Fruit fly (Drosophila melanogaster) whole organism, embryonic: Measurements from ENCODE around the gene CG4593.

Source experiments
- BEAF-32 ChIP-seq: fragments of 200-800 bp; sonication (Bioruptor generic); optimal IDR thresholded peaks from 3 replicates; lab custom pipeline; 2017; ENCODE audit warnings: missing biosample characterization, missing genetic modification characterization, mild to moderate bottlenecking, moderate library complexity, missing genetic modification reagents
- CG10959 ChIP-seq: fragments of 200-800 bp; sonication (Bioruptor generic); IDR thresholded peaks from 2 replicates; pipeline ENCODE4 v1.3.6; 2022; ENCODE audit warnings: missing biosample characterization, missing genetic modification characterization
- CG11696 ChIP-seq: fragments of 200-800 bp; sonication (Bioruptor generic); IDR thresholded peaks from 2 replicates; pipeline ENCODE4 v1.3.6; 2022; ENCODE audit warnings: missing biosample characterization, missing genetic modification characterization
- CG1233 ChIP-seq: fragments of 200-800 bp; sonication (Bioruptor generic); optimal IDR thresholded peaks from 4 replicates; lab custom pipeline; 2018; ENCODE audit warnings: missing biosample characterization, mild to moderate bottlenecking, missing genetic modification characterization
- CG12744 ChIP-seq: fragments of 200-800 bp; sonication (Bioruptor generic); optimal IDR thresholded peaks from 2 replicates; lab custom pipeline; 2016; ENCODE audit warnings: missing biosample characterization, missing genetic modification characterization
- CG14014 ChIP-seq: fragments of 200-800 bp; sonication (Bioruptor generic); IDR thresholded peaks from 2 replicates; pipeline ENCODE4 v1.3.6; 2022; ENCODE audit warnings: missing biosample characterization, missing genetic modification characterization
- CG15479 ChIP-seq: fragments of 200-800 bp; sonication (Bioruptor generic); optimal IDR thresholded peaks from 3 replicates; lab custom pipeline; 2019; ENCODE audit warnings: missing biosample characterization, mild to moderate bottlenecking, missing genetic modification characterization, moderate library complexity
- CG16815 ChIP-seq: fragments of 200-800 bp; sonication (Bioruptor generic); optimal IDR thresholded peaks from 3 replicates; lab custom pipeline; 2017; ENCODE audit warnings: missing biosample characterization, mild to moderate bottlenecking, missing genetic modification characterization
- CG17186 ChIP-seq: fragments of 200-800 bp; sonication (Bioruptor generic); optimal IDR thresholded peaks from 3 replicates; lab custom pipeline; 2017; ENCODE audit warnings: missing biosample characterization, missing genetic modification reagents, missing genetic modification characterization
- CG2120 ChIP-seq: fragments of 200-800 bp; sonication (Bioruptor generic); optimal IDR thresholded peaks from 3 replicates; lab custom pipeline; 2016; ENCODE audit warnings: missing biosample characterization, missing genetic modification characterization
- CG30403 ChIP-seq: fragments of 200-800 bp; sonication (Bioruptor generic); optimal IDR thresholded peaks from 3 replicates; lab custom pipeline; 2016; ENCODE audit warnings: missing biosample characterization, missing genetic modification characterization
- CG31365 ChIP-seq: fragments of 200-800 bp; sonication (Bioruptor generic); optimal IDR thresholded peaks from 2 replicates; lab custom pipeline; 2018; ENCODE audit warnings: missing biosample characterization, mild to moderate bottlenecking, missing genetic modification characterization
- CG33213 ChIP-seq: fragments of 200-800 bp; sonication (Bioruptor generic); optimal IDR thresholded peaks from 3 replicates; lab custom pipeline; 2016; ENCODE audit warnings: missing biosample characterization, missing genetic modification characterization
- CG4282 ChIP-seq: fragments of 200-800 bp; sonication (Bioruptor generic); optimal IDR thresholded peaks from 2 replicates; lab custom pipeline; 2016; ENCODE audit warnings: missing biosample characterization, missing genetic modification characterization
- CG5180 ChIP-seq: fragments of 200-800 bp; sonication (Bioruptor generic); optimal IDR thresholded peaks from 3 replicates; lab custom pipeline; 2017; ENCODE audit warnings: missing biosample characterization, missing genetic modification characterization, mild to moderate bottlenecking, moderate library complexity, missing genetic modification reagents
- CG8290 ChIP-seq, 3 experiments: fragments of 200-800 bp; sonication (Bioruptor generic); optimal IDR thresholded peaks; 2 replicates each; lab custom pipeline; 2016 to 2019; ENCODE audit warnings: missing biosample characterization in 3 of 3, missing genetic modification characterization in 3 of 3, mild to moderate bottlenecking in 2 of 3, moderate library complexity in 1 of 3
- CG8765 ChIP-seq: fragments of 200-800 bp; sonication (Bioruptor generic); IDR thresholded peaks from 2 replicates; pipeline ENCODE4 v1.3.6; 2022; ENCODE audit warnings: missing biosample characterization, missing genetic modification characterization
- CG8944 ChIP-seq: fragments of 200-800 bp; sonication (Bioruptor generic); optimal IDR thresholded peaks from 3 replicates; lab custom pipeline; 2016; ENCODE audit warnings: missing biosample characterization, missing genetic modification characterization
- Chrac-16 ChIP-seq: fragments of 200-800 bp; sonication (Bioruptor generic); optimal IDR thresholded peaks from 3 replicates; lab custom pipeline; 2016; ENCODE audit warnings: missing biosample characterization, missing genetic modification characterization
- Elba2 ChIP-seq: fragments of 200-800 bp; sonication (Bioruptor generic); optimal IDR thresholded peaks from 3 replicates; lab custom pipeline; 2016; ENCODE audit warnings: missing biosample characterization, missing genetic modification characterization
- Hand ChIP-seq: fragments of 200-800 bp; sonication (Bioruptor generic); optimal IDR thresholded peaks from 2 replicates; lab custom pipeline; 2017; ENCODE audit warnings: mild to moderate bottlenecking, missing biosample characterization, missing genetic modification reagents, missing genetic modification characterization
- Hmr ChIP-seq: fragments of 200-800 bp; sonication (Bioruptor generic); optimal IDR thresholded peaks from 3 replicates; lab custom pipeline; 2017; ENCODE audit warnings: mild to moderate bottlenecking, missing biosample characterization, missing genetic modification reagents, missing genetic modification characterization
- Kr ChIP-seq: fragments of 200-800 bp; sonication (Bioruptor generic); optimal IDR thresholded peaks from 2 replicates; lab custom pipeline; 2017; ENCODE audit warnings: missing biosample characterization, mild to moderate bottlenecking, missing genetic modification characterization
- Lim3 ChIP-seq: fragments of 200-800 bp; sonication (Bioruptor generic); IDR thresholded peaks from 2 replicates; pipeline ENCODE4 v1.3.6; 2022; ENCODE audit warnings: missing biosample characterization, missing genetic modification characterization
- Side ChIP-seq: fragments of 200-800 bp; sonication (Bioruptor generic); optimal IDR thresholded peaks from 2 replicates; lab custom pipeline; 2016; ENCODE audit warnings: missing biosample characterization, missing genetic modification characterization
- Sox102F ChIP-seq: fragments of 200-800 bp; sonication (Bioruptor generic); optimal IDR thresholded peaks from 2 replicates; lab custom pipeline; 2018; ENCODE audit warnings: missing biosample characterization, mild to moderate bottlenecking, missing genetic modification characterization, moderate library complexity
- btn ChIP-seq: fragments of 200-800 bp; sonication (Bioruptor generic); optimal IDR thresholded peaks from 2 replicates; lab custom pipeline; 2016; ENCODE audit warnings: missing biosample characterization, missing genetic modification characterization
- cad ChIP-seq: fragments of >200 bp; optimal IDR thresholded peaks from 2 replicates; lab custom pipeline; 2017; ENCODE audit warnings: missing biosample characterization, missing genetic modification characterization
- chif ChIP-seq, 2 experiments: fragments of 200-800 bp; sonication (Bioruptor generic); optimal IDR thresholded peaks; 3 replicates each; lab custom pipeline; 2016; ENCODE audit warnings: missing biosample characterization in 2 of 2, missing genetic modification characterization in 2 of 2
- chm ChIP-seq: fragments of 200-800 bp; sonication (Bioruptor generic); IDR thresholded peaks from 2 replicates; pipeline ENCODE4 v1.3.6; 2022; ENCODE audit warnings: missing biosample characterization, missing genetic modification characterization
- cwo ChIP-seq: fragments of 200-800 bp; sonication (Bioruptor generic); optimal IDR thresholded peaks from 3 replicates; lab custom pipeline; 2017; ENCODE audit warnings: missing biosample characterization, missing genetic modification characterization, mild to moderate bottlenecking, moderate library complexity, missing genetic modification reagents
- dmrt99B ChIP-seq: fragments of 200-800 bp; sonication (Bioruptor generic); optimal IDR thresholded peaks from 2 replicates; lab custom pipeline; 2018; ENCODE audit warnings: missing biosample characterization, mild to moderate bottlenecking, missing genetic modification characterization, moderate library complexity
- dpn ChIP-seq, 2 experiments: fragments of 200-800 bp; sonication (Bioruptor generic); optimal IDR thresholded peaks; 3 replicates each; lab custom pipeline; 2016; ENCODE audit warnings: missing biosample characterization in 2 of 2, missing genetic modification characterization in 2 of 2
- hb ChIP-seq: fragments of 200-800 bp; sonication (Bioruptor generic); IDR thresholded peaks from 3 replicates; pipeline ENCODE4 v1.3.6; 2022; ENCODE audit warnings: missing biosample characterization, missing genetic modification characterization; ENCODE audit not compliant: partially characterized antibody
- jigr1 ChIP-seq: fragments of 200-800 bp; sonication (Bioruptor generic); IDR thresholded peaks from 3 replicates; pipeline ENCODE4 v1.3.6; 2022; ENCODE audit warnings: missing biosample characterization, missing genetic modification characterization
- ken ChIP-seq: fragments of 200-800 bp; sonication (Bioruptor generic); IDR thresholded peaks from 3 replicates; pipeline ENCODE4 v1.3.6; 2022; ENCODE audit warnings: missing biosample characterization, missing genetic modification characterization
- oc ChIP-seq: fragments of 200-800 bp; sonication (Bioruptor generic); optimal IDR thresholded peaks from 2 replicates; lab custom pipeline; 2018; ENCODE audit warnings: missing biosample characterization, mild to moderate bottlenecking, missing genetic modification characterization, moderate library complexity
- repo ChIP-seq: fragments of 200-800 bp; sonication (Bioruptor generic); optimal IDR thresholded peaks from 2 replicates; lab custom pipeline; 2016; ENCODE audit warnings: missing biosample characterization, missing genetic modification characterization
- scrt ChIP-seq: fragments of 200-800 bp; sonication (Bioruptor generic); optimal IDR thresholded peaks from 2 replicates; lab custom pipeline; 2018; ENCODE audit warnings: missing biosample characterization, mild to moderate bottlenecking, missing genetic modification characterization, moderate library complexity
- sd ChIP-seq: fragments of 200-800 bp; sonication (Bioruptor generic); optimal IDR thresholded peaks from 3 replicates; lab custom pipeline; 2018; ENCODE audit warnings: missing biosample characterization, mild to moderate bottlenecking, missing genetic modification characterization, moderate library complexity
- tap ChIP-seq: fragments of 200-800 bp; optimal IDR thresholded peaks from 3 replicates; lab custom pipeline; 2019; ENCODE audit warnings: missing biosample characterization, mild to moderate bottlenecking, missing genetic modification characterization, moderate library complexity
- tll ChIP-seq, 2 experiments: fragments of 200-800 bp in 1 of 2; fragments of >200 bp in 1 of 2; sonication (Bioruptor generic) in 1 of 2; optimal IDR thresholded peaks; 2 replicates each; lab custom pipeline; 2017 to 2019; ENCODE audit warnings: missing biosample characterization in 2 of 2, missing genetic modification characterization in 2 of 2, mild to moderate bottlenecking in 1 of 2, moderate library complexity in 1 of 2
- zen ChIP-seq: fragments of 200-800 bp; sonication (Bioruptor generic); optimal IDR thresholded peaks from 3 replicates; lab custom pipeline; 2018; ENCODE audit warnings: missing biosample characterization, mild to moderate bottlenecking, missing genetic modification characterization, moderate library complexity
- zen2 ChIP-seq: fragments of 200-800 bp; sonication (Bioruptor generic); IDR thresholded peaks from 3 replicates; pipeline ENCODE4 v1.3.6; 2022; ENCODE audit warnings: missing biosample characterization, missing genetic modification characterization; ENCODE audit not compliant: partially characterized antibody

CG4593 gene

DNA sequence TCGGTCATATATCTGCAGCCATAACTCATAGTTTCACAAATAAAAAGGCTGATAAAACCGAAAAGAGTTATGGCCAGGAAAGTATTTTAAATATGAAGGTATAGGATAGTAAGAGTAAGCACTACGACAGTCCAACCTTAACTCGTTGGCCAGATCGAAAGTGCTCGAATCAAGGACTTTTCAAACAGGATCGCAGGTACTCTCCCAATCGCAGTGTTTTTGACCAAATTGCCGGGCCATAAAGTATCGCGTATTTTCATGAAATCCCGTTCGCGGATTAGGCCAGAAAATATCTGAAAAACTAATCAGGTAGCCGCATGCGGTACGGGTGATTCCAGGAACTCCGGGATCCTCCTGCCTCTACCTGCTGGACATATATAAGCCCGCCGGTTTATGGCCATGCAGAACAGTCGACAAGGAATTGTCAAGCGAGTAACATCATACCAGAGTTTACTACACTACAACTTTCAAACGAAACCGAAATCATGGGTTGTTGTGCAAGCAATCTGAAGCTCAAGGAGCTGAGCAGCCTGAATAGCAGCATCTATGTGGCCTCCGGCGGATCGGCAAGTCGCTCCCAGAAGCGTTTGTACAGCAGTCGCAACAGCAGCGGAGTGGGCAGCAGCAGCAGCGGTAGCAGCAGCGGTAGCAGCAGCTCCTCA lies 26.6 kb downstream of the CG4593 start, which contains the start of gene CG14427:
TSS of gene CG14427 (plus strand) at position 399 of the 662 bp plus-strand sequence.
- peak; percentile 19 for TF ChIP-seq zen (tag; lab: Kevin White, UChicago)
- TF ChIP-seq tll (GFP tag; optimal IDR thresholded peaks at IDR 0.05; lab: Kevin White, UChicago), result peak in 1 of 2 experiments; percentile 55
- TF ChIP-seq Kr (GFP tag; lab: Kevin White, UChicago), result no peak
- peak; percentile 94 for TF ChIP-seq cad (GFP tag; lab: Kevin White, UChicago)
- TF ChIP-seq CG15479 (GFP tag; lab: Kevin White, UChicago), result peak; percentile 87
- TF ChIP-seq, all 482 proteins: peak for 4

dm6 chrX:7049087-7049486 lies 35.4 kb downstream of the CG4593 start, which contains the start of gene nullo:
Gene nullo (plus strand): TSS chrX:7049476.
- TF ChIP-seq CG31365 (tag; lab: Kevin White, UChicago) (no peak), CG14014 (GFP tag; lab: Robert Waterston, UW) (no peak), chm (no peak), CG30403 (no peak), Side (GFP tag; lab: Kevin White, UChicago) (no peak), tll (GFP tag; optimal IDR thresholded peaks at IDR 0.05; lab: Kevin White, UChicago) (peak in 1 of 2 experiments; percentile 58), dpn (GFP tag; optimal IDR thresholded peaks at IDR 0.05; lab: Kevin White, UChicago) (no peak), Elba2 (GFP tag; lab: Kevin White, UChicago) (peak; percentile 48), CG11696 (no peak), CG8944 (GFP tag; lab: Kevin White, UChicago) (no peak), Kr (GFP tag; lab: Kevin White, UChicago) (no peak), btn (no peak), scrt (GFP tag; lab: Kevin White, UChicago) (no peak), CG15479 (GFP tag; lab: Kevin White, UChicago) (peak; percentile 35), CG8765 (no peak), ken (GFP tag; lab: Robert Waterston, UW) (no peak), cad (GFP tag; lab: Kevin White, UChicago) (peak; percentile 92), BEAF-32 (GFP tag; lab: Kevin White, UChicago) (no peak), CG33213 (GFP tag; lab: Kevin White, UChicago) (no peak), Chrac-16 (no peak), CG12744 (GFP tag; lab: Kevin White, UChicago) (no peak), CG10959 (no peak), CG1233 (no peak), zen (tag; lab: Kevin White, UChicago) (peak; percentile 11), CG5180 (no peak)

DNA sequence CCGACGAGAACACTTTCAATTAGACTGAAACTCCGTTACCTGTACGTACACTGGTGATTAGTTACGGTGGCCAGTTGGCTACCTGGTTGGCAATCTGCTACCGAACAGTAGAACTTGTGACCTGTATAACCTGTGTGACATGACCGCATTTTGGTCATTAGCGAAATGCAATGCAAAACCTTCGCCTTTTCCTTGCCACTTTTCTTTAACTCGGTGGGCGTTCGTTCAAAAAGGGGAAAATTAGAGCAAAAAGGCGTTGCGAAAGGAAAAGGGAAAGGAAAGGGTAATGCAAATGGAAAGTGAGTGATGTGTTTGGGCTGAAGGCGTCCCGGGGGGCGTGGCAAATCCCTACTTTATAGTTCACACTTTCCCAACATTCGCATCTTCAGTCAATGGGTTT lies 45.3 kb downstream of the CG4593 start:
- TF ChIP-seq tll (GFP tag; optimal IDR thresholded peaks at IDR 0.05; lab: Kevin White, UChicago) (peak in 1 of 2 experiments; percentile 77), CG15479 (GFP tag; lab: Kevin White, UChicago) (peak; percentile 61), cwo (no peak), zen (tag; lab: Kevin White, UChicago) (peak; percentile 96)

dm6 chrX:7063563-7063962 lies 49.9 kb downstream of the CG4593 start:
- TF ChIP-seq zen2 (no peak), Lim3 (GFP tag; lab: Robert Waterston, UW) (no peak), sd (tag; lab: Kevin White, UChicago) (no peak), jigr1 (GFP tag; lab: Robert Waterston, UW) (no peak), CG17186 (GFP tag; lab: Kevin White, UChicago) (no peak), dmrt99B (tag; lab: Kevin White, UChicago) (peak; percentile 16), repo (GFP tag; lab: Kevin White, UChicago) (no peak), CG4282 (GFP tag; lab: Kevin White, UChicago) (no peak), Hand (GFP tag; lab: Kevin White, UChicago) (peak; percentile 3), CG8290 (GFP tag; optimal IDR thresholded peaks at IDR 0.05; lab: Kevin White, UChicago) (no peak), CG8290 (tag; optimal IDR thresholded peaks at IDR 0.05; lab: Kevin White, UChicago) (peak in 1 of 2 experiments; percentile 32), CG16815 (GFP tag; lab: Kevin White, UChicago) (no peak), hb (no peak), CG2120 (peak; percentile 4), tap (tag; lab: Kevin White, UChicago) (no peak), oc (tag; lab: Kevin White, UChicago) (no peak), Hmr (GFP tag; lab: Kevin White, UChicago) (no peak), chif (GFP tag; optimal IDR thresholded peaks at IDR 0.05; lab: Kevin White, UChicago) (no peak), Sox102F (GFP tag; lab: Kevin White, UChicago) (no peak)
